Fruit fly (Drosophila melanogaster): ENCODE measurements around the gene CG14684.

DNA sequence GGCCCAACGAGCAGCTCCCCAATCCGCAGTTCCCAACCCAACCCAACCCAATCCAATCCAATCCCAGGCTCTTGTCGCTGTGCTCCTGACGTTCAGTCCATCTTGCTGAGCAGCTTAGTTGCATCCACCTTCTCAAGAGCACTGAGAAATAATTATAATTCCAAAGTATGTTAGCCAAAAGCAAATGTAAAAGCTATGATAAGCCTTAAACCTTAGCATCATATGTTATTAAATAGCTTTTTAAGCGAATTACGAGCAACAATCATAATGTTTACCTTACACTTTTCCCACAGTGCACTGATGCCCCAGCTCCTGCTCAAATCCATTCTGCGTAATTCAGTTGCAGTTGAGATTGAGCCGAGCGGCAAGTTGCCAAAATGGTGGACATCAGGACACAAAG, 36.8 kb upstream of the CG14684 start:
- TF ChIP-seq cic (GFP tag; optimal IDR thresholded peaks at IDR 0.05) (no peak), CG7101 (tag; optimal IDR thresholded peaks at IDR 0.05) (no peak), CG7045 (GFP tag; optimal IDR thresholded peaks at IDR 0.05) (no peak), CG12768 (GFP tag; optimal IDR thresholded peaks at IDR 0.05) (no peak), ovo (GFP tag; optimal IDR thresholded peaks at IDR 0.05) (no peak), Crg-1 (GFP tag; optimal IDR thresholded peaks at IDR 0.05) (no peak), Clk (GFP tag; optimal IDR thresholded peaks at IDR 0.05) (no peak), cnc (optimal IDR thresholded peaks at IDR 0.05) (no peak), kay (GFP tag; ENCODE audit: borderline replicate concordance) (no peak), CG14711 (tag; optimal IDR thresholded peaks at IDR 0.05) (no peak), Hr96 (GFP tag; optimal IDR thresholded peaks at IDR 0.05) (no peak), CG33017 (tag; optimal IDR thresholded peaks at IDR 0.05) (no peak), CG11617 (GFP tag; optimal IDR thresholded peaks at IDR 0.05) (no peak)
